Worm (Caenorhabditis elegans): ENCODE data around the gene oatr-1.

The oatr-1 gene

DNA sequence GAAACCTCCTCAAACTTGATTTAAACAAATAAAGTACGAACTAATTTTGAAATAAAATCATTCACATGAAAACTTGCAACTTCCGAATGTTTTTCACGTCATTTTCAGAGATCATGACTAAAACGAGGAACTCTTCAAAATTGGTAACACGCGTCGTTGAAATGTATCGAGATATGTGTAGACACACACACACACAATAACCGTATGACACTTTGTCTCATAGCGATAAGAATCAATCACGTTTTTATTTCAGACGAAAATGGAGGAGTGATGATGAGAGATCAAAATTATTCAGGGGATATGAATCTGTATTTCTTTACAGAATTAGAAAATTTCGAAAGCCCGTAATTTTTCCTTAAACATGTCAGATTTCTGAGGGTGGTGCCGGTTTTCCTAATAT lies 26.7 kb upstream of the oatr-1 start:
- peak; percentile 20 for TF ChIP-seq nhr-80 (tag; optimal IDR thresholded peaks at IDR 0.05)
- no peak for TF ChIP-seq hlh-26 (GFP tag; conservative IDR thresholded peaks at IDR 0.05)
- TF ChIP-seq atf-7 (tag; optimal IDR thresholded peaks at IDR 0.05), result peak; percentile 17
- peak; percentile 6 for TF ChIP-seq attf-5 (GFP tag; optimal IDR thresholded peaks at IDR 0.05)
- TF ChIP-seq Y67H2A.10 (GFP tag; conservative IDR thresholded peaks at IDR 0.05), result no peak
- TF ChIP-seq cebp-1 (GFP tag; IDR thresholded peaks at IDR 0.05), result no peak
- TF ChIP-seq cebp-1 (tag; optimal IDR thresholded peaks at IDR 0.05), result peak; percentile 35
- TF ChIP-seq rec-8 (tag; optimal IDR thresholded peaks at IDR 0.05), result no peak

DNA sequence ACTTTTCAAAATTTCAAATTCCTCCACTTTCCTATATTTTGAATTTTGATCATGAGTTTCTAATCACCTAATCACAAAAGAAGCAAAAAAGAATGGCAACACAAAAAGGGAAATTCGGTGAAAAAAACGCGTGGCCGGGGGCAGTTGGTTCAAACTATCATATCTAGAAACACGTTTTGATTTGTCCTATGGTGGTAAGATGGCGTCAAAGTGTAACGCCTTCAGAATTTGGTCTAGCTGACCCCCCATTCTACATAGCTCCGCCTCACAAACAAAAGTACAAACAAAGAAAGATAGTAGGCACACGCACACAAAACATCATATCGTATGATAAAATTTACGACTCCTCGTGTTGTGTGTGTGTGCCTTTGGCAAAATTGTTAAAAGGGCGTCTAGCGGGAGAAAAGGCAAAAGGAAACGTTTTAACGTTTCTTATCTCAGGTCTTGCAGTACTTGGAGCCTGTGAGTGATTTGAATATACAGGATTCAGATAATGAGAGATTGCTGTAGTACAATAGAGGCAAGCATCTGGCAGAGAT lies 26.1 kb upstream of the oatr-1 start:
- TF ChIP-seq B0261.1 (tag; optimal IDR thresholded peaks at IDR 0.05) (no peak), hmg-1.2 (GFP tag; IDR thresholded peaks at IDR 0.05) (peak; percentile 30; the same call in 1 of the 2 replicates), nhr-120 (GFP tag; IDR thresholded peaks at IDR 0.05) (no peak), ZK185.1 (tag; optimal IDR thresholded peaks at IDR 0.05; ENCODE audit: poor library complexity, severe bottlenecking) (no peak), ceh-100 (GFP tag; IDR thresholded peaks at IDR 0.05) (no peak), B0336.3 (GFP tag; IDR thresholded peaks at IDR 0.05) (no peak), lsy-27 (tag; optimal IDR thresholded peaks at IDR 0.05; ENCODE audit: borderline replicate concordance, insufficient read depth) (no peak), ceh-27 (GFP tag; optimal IDR thresholded peaks at IDR 0.05) (no peak), nhr-80 (tag; optimal IDR thresholded peaks at IDR 0.05) (peak; percentile 72), dox-1 (GFP tag; IDR thresholded peaks at IDR 0.05) (peak; percentile 15; the same call in 1 of the 2 replicates), ztf-28 (GFP tag; IDR thresholded peaks at IDR 0.05) (no peak), madf-3 (GFP tag; IDR thresholded peaks at IDR 0.05) (no peak), gei-17 (GFP tag; optimal IDR thresholded peaks at IDR 0.05) (no peak), Y95B8A.8 (GFP tag; IDR thresholded peaks at IDR 0.05) (no peak), lin-26 (GFP tag; IDR thresholded peaks at IDR 0.05) (peak; percentile 46; the same call in 1 of the 2 replicates), dpl-1 (GFP tag; optimal IDR thresholded peaks at IDR 0.05) (no peak), sea-2 (GFP tag; IDR thresholded peaks at IDR 0.05) (no peak), dpff-1 (tag; optimal IDR thresholded peaks at IDR 0.05) (no peak), K12H6.12 (tag; optimal IDR thresholded peaks at IDR 0.05) (no peak)

DNA sequence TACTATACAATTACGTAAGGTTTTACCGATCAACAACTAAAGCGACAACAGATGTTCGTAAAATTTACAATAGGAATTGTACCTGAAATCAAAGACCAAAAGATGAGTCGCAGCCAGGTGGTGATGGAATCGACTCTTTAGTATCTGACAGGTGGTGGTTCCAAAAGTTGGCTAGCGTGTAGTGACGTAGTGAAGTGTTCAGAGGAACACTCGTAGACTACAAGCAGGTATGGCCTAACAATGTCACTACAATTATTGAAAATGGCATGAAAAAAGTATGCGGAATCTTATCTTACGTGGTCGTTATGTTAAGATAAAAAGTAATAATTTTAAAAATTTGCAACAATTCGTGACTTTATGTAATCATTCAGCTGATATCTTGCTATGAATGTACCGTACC lies 25.5 kb upstream of the oatr-1 start:
- peak; percentile 25 for TF ChIP-seq repo-1 (tag; optimal IDR thresholded peaks at IDR 0.05)
- TF ChIP-seq F57C9.4 (tag; optimal IDR thresholded peaks at IDR 0.05), result no peak
- TF ChIP-seq ama-1 (optimal IDR thresholded peaks at IDR 0.05), result peak; percentile 43
- no peak for TF ChIP-seq ama-1 (GFP tag; optimal IDR thresholded peaks at IDR 0.05)
- peak in 1 of 3 experiments; percentile 6 for TF ChIP-seq lin-35 (GFP tag; optimal IDR thresholded peaks at IDR 0.05)

DNA sequence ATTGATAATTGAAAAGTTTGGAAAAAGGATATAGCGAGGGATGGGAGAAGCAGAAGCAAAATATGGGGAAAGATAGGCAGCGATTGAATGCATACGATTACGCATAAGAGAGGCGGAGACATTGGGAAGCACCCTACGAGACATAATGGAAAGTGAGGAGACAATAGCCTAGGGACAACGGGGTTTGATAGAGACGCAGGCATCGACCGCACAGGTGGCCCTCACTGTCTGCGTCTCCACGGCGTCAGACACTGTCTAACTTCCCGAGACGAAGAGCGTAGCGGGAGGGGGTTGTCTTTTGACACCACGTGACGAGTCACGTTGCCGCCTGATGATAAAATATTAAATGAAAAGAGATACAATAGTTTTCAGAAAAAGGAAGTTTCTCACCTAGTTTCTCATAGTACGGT lies 25.0 kb upstream of the oatr-1 start:
- no peak for TF ChIP-seq fkh-3 (tag; optimal IDR thresholded peaks at IDR 0.05)
- TF ChIP-seq madf-10 (tag; optimal IDR thresholded peaks at IDR 0.05), result peak; percentile 60
- TF ChIP-seq C06A6.2 (GFP tag; conservative IDR thresholded peaks at IDR 0.05), result peak; percentile 86
- TF ChIP-seq chd-7 (tag; optimal IDR thresholded peaks at IDR 0.05), result peak; percentile 86
- TF ChIP-seq him-1 (tag; optimal IDR thresholded peaks at IDR 0.05), result no peak
- no peak for TF ChIP-seq F52B5.7 (tag; optimal IDR thresholded peaks at IDR 0.05)
- TF ChIP-seq B0035.1 (tag; optimal IDR thresholded peaks at IDR 0.05), result no peak
- peak; percentile 99 for TF ChIP-seq hmg-1.2 (GFP tag; IDR thresholded peaks at IDR 0.05)
- TF ChIP-seq bed-1 (GFP tag; IDR thresholded peaks at IDR 0.05), result no peak
- TF ChIP-seq Y79H2A.3 (GFP tag; conservative IDR thresholded peaks at IDR 0.05), result no peak
- TF ChIP-seq dpl-1 (GFP tag; optimal IDR thresholded peaks at IDR 0.05), result no peak
- no peak for TF ChIP-seq sptf-2 (GFP tag; optimal IDR thresholded peaks at IDR 0.05)
- TF ChIP-seq lsl-1 (GFP tag; optimal IDR thresholded peaks at IDR 0.05), result no peak
- TF ChIP-seq egl-44 (GFP tag; IDR thresholded peaks at IDR 0.05), result peak; percentile 91
- TF ChIP-seq ztf-22 (GFP tag; optimal IDR thresholded peaks at IDR 0.05), result peak; percentile 60
- no peak for TF ChIP-seq madf-8 (GFP tag; conservative IDR thresholded peaks at IDR 0.05)
- TF ChIP-seq let-607 (tag; optimal IDR thresholded peaks at IDR 0.05), result peak in 1 of 2 experiments; percentile 70
